Fruit fly (Drosophila melanogaster): ENCODE measurements around the gene U2af38.

- TF ChIP-seq hkb (optimal IDR thresholded peaks at IDR 0.05) (no peak), hkb (GFP tag; IDR thresholded peaks at IDR 0.05) (no peak), CG4360 (GFP tag; IDR thresholded peaks at IDR 0.05) (no peak)
Observed at dm6 chr2L:321793-322192, 27.3 kb upstream of the U2af38 start, which contains the start of gene CG33127.
